Fruit fly (Drosophila melanogaster) Kc167 (cell line): ENCODE results near the gene CG42613.

ENCODE experiments used
- Myc ChIP-seq: fragments of >200 bp; optimal IDR thresholded peaks from 2 replicates; lab custom pipeline; 2017; ENCODE audit warnings: missing external identifiers
- psq ChIP-seq: fragments of >200 bp; optimal IDR thresholded peaks from 2 replicates; lab custom pipeline; 2017; ENCODE audit warnings: missing external identifiers

DNA sequence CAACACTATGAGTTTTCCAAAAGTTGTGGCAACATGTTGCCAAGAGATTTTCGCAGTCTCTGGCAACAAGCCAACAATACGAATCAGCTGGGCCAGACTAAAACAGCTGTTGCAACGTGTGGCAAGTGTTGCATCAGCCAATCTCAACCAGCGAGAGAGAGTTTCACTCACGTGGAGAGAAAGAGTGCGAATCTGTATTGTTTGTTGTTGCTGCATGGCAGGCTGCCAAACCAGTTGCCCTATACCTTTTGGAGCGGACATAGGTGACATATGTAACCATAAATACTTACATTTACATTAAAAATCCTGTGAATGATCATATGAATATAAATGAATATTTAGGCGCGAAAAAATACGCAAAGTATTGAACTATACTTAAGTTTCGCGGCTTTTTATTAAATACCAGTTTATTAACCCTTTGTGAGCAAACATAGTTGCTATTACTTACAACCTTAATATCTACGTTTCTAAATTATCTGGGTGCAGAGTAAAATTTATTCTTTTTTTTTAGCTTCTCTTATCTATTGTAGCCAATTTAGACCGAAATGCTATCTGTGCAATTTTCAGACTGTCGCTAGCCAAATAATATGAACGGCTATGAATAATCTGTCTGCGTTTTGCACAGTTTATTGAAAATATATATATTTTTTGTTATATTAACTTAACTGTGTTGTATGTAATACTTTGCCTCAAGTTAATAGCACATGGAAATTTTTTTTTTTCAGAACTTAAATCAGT is 15.0 kb upstream of the CG42613 start:
- TF ChIP-seq Myc (no peak), psq (lab: Kevin White, UChicago) (no peak)
